Worm (Caenorhabditis elegans): ENCODE measurements around the gene C25F9.8.

C25F9.8 gene

DNA sequence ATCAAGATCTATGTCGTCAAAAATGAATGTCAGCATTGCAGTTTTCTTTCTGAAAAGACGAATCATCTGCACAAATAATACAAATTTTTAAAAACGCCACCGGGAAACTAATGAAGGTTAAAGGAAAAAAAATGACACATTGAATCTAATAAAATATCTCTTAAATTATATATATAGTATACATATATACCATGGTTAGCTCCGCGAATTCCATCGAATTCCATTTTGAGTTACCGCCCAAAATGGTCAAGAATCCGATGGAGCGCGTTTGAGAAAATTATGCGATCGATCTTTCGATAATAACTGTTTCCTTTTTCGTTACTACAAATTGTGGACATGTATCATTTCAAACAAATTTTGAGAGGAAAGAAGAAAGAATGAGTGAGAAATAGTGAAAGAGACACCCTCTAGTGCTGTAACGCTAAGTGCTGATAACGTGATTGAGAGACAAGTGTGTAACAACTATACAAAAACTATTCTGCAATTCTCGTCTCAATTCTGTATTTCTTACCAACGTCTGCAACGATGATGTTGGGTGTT lies 10.5 kb downstream of the C25F9.8 start, which contains the start of the genes C25F9.6 and C25F9.10:
Gene C25F9.6, minus strand, starts transcription at position 51 of the 540 bp plus-strand sequence.
Gene C25F9.10, plus strand, starts transcription at position 454 of the 540 bp plus-strand sequence.
- no peak for TF ChIP-seq T22C8.4 (GFP tag; IDR thresholded peaks at IDR 0.05)
- TF ChIP-seq ztf-23 (GFP tag; IDR thresholded peaks at IDR 0.05) = no peak
- TF ChIP-seq cog-1 (tag; optimal IDR thresholded peaks at IDR 0.05) = no peak
- TF ChIP-seq klf-2 (GFP tag; conservative IDR thresholded peaks at IDR 0.05) = no peak
- no peak for TF ChIP-seq tab-1 (GFP tag; IDR thresholded peaks at IDR 0.05)
- no peak for TF ChIP-seq ztf-29 (GFP tag; IDR thresholded peaks at IDR 0.05)
- no peak for TF ChIP-seq flt-1 (GFP tag; IDR thresholded peaks at IDR 0.05)
- no peak for TF ChIP-seq ref-1 (GFP tag; conservative IDR thresholded peaks at IDR 0.05)
- TF ChIP-seq med-1 (GFP tag; optimal IDR thresholded peaks at IDR 0.05; ENCODE audit: insufficient read depth) = no peak

DNA sequence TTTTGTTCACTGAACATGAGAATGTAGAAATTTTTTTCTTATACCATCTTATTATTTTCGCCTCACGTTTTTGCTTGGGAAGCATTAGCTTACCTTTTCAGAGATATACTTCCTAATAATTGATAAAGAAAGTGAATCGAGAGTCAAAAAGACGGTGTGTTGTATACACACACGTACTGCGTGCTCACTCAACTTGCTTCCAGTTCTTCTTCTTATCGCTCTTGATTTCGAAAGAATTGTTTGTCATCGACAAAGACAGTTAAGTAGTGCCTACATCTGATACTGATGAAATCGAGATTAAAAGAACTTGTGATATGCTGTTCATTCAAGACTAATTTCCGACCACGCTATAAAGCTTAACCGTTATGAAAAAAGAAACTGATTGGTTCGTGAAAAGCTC lies 15.8 kb downstream of the C25F9.8 start, which contains the start of gene C25F9.5:
Gene C25F9.5, minus strand, starts transcription at position 195 of the 400 bp plus-strand sequence.
- no peak for TF ChIP-seq flt-1 (GFP tag; IDR thresholded peaks at IDR 0.05)
- TF ChIP-seq cog-1 (tag; optimal IDR thresholded peaks at IDR 0.05) = no peak
- TF ChIP-seq T22C8.4 (GFP tag; IDR thresholded peaks at IDR 0.05) = no peak
- TF ChIP-seq klf-2 (GFP tag; conservative IDR thresholded peaks at IDR 0.05) = no peak
- no peak for TF ChIP-seq med-1 (GFP tag; optimal IDR thresholded peaks at IDR 0.05; ENCODE audit: insufficient read depth)
- no peak for TF ChIP-seq ztf-23 (GFP tag; IDR thresholded peaks at IDR 0.05)
- no peak for TF ChIP-seq ref-1 (GFP tag; conservative IDR thresholded peaks at IDR 0.05)
- no peak for TF ChIP-seq ztf-29 (GFP tag; IDR thresholded peaks at IDR 0.05)
- TF ChIP-seq tab-1 (GFP tag; IDR thresholded peaks at IDR 0.05) = no peak

DNA sequence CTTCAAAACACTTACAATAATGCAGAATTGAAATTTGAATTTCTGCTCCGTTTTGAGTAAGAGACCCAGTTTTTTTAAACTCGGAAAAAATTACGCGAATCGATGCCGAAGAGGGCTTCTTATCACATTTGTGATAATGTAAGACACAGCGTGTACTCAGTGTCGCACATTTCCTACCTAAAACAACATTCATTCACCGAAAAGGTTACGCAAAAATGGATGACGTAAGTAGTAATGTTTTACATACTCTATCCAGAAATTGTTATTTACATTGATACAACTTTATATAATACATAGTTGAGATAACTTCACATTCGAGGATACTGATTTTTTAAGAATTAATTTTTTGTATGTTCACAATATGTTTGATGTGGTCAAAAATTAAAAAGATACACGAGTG lies 21.6 kb downstream of the C25F9.8 start, which contains the start of the genes C25F9.4 and C25F9.9:
Gene C25F9.4, minus strand, starts transcription at position 101 of the 400 bp plus-strand sequence.
Gene C25F9.9, plus strand, starts transcription at position 137 of the 400 bp plus-strand sequence.
- TF ChIP-seq ztf-29 (GFP tag; IDR thresholded peaks at IDR 0.05) = no peak
- no peak for TF ChIP-seq T22C8.4 (GFP tag; IDR thresholded peaks at IDR 0.05)

DNA sequence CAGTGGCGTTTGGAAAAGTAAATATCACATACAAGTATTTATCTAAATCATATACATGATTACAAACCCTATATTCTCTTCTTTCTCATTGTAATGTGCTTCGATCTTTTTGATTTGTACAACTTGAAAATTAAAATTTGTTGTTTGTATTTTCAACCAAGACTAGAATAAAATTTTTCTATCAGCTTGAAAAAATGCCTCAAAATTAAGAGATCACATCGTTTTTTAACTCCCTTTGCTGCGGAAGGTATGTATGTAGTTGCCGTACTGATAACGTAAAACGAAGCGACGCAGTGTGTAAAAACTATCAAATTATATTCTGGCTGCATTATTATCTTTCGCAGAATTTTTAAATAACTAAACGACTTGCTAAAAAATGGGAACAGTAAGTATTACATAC lies 23.0 kb downstream of the C25F9.8 start, which contains the start of gene C25F9.15:
Gene C25F9.15, plus strand, starts transcription at position 301 of the 400 bp plus-strand sequence.
- no peak for TF ChIP-seq med-1 (GFP tag; optimal IDR thresholded peaks at IDR 0.05; ENCODE audit: insufficient read depth)
- no peak for TF ChIP-seq ztf-23 (GFP tag; IDR thresholded peaks at IDR 0.05)
- TF ChIP-seq T22C8.4 (GFP tag; IDR thresholded peaks at IDR 0.05) = no peak
- TF ChIP-seq ztf-29 (GFP tag; IDR thresholded peaks at IDR 0.05) = no peak
- no peak for TF ChIP-seq tab-1 (GFP tag; IDR thresholded peaks at IDR 0.05)
- TF ChIP-seq klf-2 (GFP tag; conservative IDR thresholded peaks at IDR 0.05) = no peak
- no peak for TF ChIP-seq flt-1 (GFP tag; IDR thresholded peaks at IDR 0.05)

DNA sequence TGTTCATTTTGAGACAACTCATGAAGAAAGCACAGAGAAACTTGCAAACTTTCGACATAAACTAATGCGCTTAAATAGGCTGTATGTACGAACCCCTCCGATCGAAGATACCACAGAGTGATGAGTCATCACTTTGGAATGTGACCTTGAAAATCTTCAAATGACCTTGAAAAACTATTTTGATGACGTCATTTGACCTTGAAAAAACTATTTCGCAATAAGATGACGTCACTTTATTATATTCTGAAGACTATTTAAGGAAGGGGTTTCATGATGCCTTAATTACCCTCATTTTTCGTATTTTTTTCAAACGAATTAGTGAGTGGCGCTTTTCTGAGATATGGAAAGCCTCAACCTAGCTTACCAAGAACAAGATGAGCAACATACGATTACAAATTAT lies 26.3 kb downstream of the C25F9.8 start, which contains the start of gene C25F9.2:
Gene C25F9.2, plus strand, starts transcription at position 341 of the 400 bp plus-strand sequence.
- no peak for TF ChIP-seq med-1 (GFP tag; optimal IDR thresholded peaks at IDR 0.05; ENCODE audit: insufficient read depth)
- TF ChIP-seq cog-1 (tag; optimal IDR thresholded peaks at IDR 0.05) = no peak
- TF ChIP-seq klf-2 (GFP tag; conservative IDR thresholded peaks at IDR 0.05) = no peak
- no peak for TF ChIP-seq T22C8.4 (GFP tag; IDR thresholded peaks at IDR 0.05)
- TF ChIP-seq flt-1 (GFP tag; IDR thresholded peaks at IDR 0.05) = no peak
- no peak for TF ChIP-seq ztf-29 (GFP tag; IDR thresholded peaks at IDR 0.05)

DNA sequence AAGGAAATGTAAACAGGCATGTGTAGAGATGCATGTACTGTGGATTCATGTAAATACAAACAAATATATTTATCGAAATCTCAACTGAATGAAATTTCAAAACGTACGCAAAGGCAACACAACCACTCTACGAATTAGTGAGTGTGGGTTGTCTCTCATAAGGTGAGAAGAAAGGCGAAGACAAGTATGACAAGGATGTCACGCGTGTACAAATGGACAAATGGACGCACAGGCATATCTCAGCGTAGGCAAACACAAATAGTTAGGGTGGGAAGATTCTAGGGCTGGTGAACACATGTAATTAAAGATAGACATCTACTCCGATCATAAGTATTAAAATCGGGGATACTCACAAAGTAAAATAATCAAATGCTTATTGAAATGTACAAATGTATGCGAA lies 33.2 kb downstream of the C25F9.8 start:
- TF ChIP-seq klf-2 (GFP tag; conservative IDR thresholded peaks at IDR 0.05) (no peak), cog-1 (tag; optimal IDR thresholded peaks at IDR 0.05) (no peak), med-1 (GFP tag; optimal IDR thresholded peaks at IDR 0.05; ENCODE audit: insufficient read depth) (no peak), flt-1 (GFP tag; IDR thresholded peaks at IDR 0.05) (no peak), tab-1 (GFP tag; IDR thresholded peaks at IDR 0.05) (no peak), T22C8.4 (GFP tag; IDR thresholded peaks at IDR 0.05) (no peak), ztf-29 (GFP tag; IDR thresholded peaks at IDR 0.05) (no peak), ztf-23 (GFP tag; IDR thresholded peaks at IDR 0.05) (no peak), ref-1 (GFP tag; conservative IDR thresholded peaks at IDR 0.05) (no peak)

DNA sequence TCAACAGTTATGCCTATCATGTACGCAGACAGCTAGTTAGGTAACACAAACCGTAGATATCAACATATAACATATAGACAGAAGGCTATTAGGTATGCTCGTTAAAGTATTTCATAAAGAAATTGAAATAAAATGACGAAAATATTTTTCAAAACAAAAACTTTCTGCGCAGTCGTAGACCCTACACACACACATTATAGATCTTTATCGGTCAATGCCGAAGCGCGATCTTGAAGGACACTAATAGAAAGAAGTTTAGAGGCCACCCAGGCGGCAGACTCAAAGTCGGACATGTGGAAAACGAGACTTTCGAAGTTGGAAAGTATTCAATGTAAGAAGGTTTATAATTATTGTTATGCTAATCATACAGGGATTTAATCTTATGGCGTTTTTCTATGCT lies 34.1 kb downstream of the C25F9.8 start:
- TF ChIP-seq ztf-23 (GFP tag; IDR thresholded peaks at IDR 0.05) (no peak), klf-2 (GFP tag; conservative IDR thresholded peaks at IDR 0.05) (no peak), tab-1 (GFP tag; IDR thresholded peaks at IDR 0.05) (no peak), med-1 (GFP tag; optimal IDR thresholded peaks at IDR 0.05; ENCODE audit: insufficient read depth) (no peak), T22C8.4 (GFP tag; IDR thresholded peaks at IDR 0.05) (no peak), ztf-29 (GFP tag; IDR thresholded peaks at IDR 0.05) (no peak), ref-1 (GFP tag; conservative IDR thresholded peaks at IDR 0.05) (no peak), flt-1 (GFP tag; IDR thresholded peaks at IDR 0.05) (no peak), cog-1 (tag; optimal IDR thresholded peaks at IDR 0.05) (no peak)

DNA sequence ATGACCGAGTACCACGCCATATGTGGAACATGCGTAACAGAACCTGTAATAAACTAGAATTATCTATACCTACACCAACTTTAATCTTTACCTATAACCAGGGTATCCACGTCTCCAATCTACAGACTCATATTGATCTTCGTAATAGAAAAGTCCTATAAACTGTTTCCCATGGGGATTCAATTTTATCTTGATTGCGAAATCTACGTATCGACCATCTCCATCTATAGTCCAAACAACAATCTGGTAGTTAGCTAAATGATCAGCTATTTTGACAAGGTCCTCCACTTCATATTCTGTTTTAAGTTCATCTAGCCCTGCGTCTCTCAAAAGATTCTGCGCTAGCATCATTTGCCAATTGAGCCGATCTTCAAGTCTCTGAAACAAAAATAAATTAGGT lies 34.8 kb downstream of the C25F9.8 start:
- no peak for TF ChIP-seq flt-1 (GFP tag; IDR thresholded peaks at IDR 0.05)
- no peak for TF ChIP-seq ref-1 (GFP tag; conservative IDR thresholded peaks at IDR 0.05)
- no peak for TF ChIP-seq klf-2 (GFP tag; conservative IDR thresholded peaks at IDR 0.05)
- TF ChIP-seq tab-1 (GFP tag; IDR thresholded peaks at IDR 0.05) = no peak
- TF ChIP-seq ztf-23 (GFP tag; IDR thresholded peaks at IDR 0.05) = no peak
- TF ChIP-seq ztf-29 (GFP tag; IDR thresholded peaks at IDR 0.05) = no peak
- TF ChIP-seq med-1 (GFP tag; optimal IDR thresholded peaks at IDR 0.05; ENCODE audit: insufficient read depth) = no peak
- TF ChIP-seq cog-1 (tag; optimal IDR thresholded peaks at IDR 0.05) = no peak
- TF ChIP-seq T22C8.4 (GFP tag; IDR thresholded peaks at IDR 0.05) = no peak

DNA sequence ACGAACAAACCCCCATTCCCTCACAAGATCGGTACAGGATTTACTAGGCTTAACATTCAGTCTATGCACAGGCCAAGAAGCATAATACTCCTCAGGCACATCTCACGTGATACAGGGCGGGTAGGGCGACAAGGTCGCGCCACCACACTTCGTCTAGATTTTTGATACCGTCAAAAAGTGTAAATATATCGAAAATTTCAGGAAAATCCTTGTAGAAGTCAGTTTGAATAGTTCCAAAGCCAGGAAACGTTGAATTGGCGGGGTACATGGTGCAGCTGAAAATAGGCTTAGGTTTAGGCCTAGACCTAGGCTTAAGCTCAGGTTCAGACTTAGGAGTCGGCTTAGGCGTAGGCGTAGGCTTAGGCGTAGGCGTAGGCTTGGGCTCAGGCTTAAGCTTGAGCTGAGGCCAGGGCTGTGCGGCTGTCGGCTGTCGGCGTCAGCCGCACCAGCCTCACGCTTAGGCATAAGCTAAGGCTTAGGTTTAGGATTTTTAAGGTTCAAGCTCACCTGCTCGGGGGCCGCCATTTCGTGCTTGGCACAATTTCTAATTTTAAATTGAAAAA lies 35.6 kb downstream of the C25F9.8 start:
- TF ChIP-seq klf-2 (GFP tag; conservative IDR thresholded peaks at IDR 0.05) (no peak), ztf-23 (GFP tag; IDR thresholded peaks at IDR 0.05) (no peak), flt-1 (GFP tag; IDR thresholded peaks at IDR 0.05) (no peak; the same call in 1 of the 2 replicates), med-1 (GFP tag; optimal IDR thresholded peaks at IDR 0.05; ENCODE audit: insufficient read depth) (no peak), ztf-29 (GFP tag; IDR thresholded peaks at IDR 0.05) (peak; percentile 53; the same call in 1 of the 2 replicates), T22C8.4 (GFP tag; IDR thresholded peaks at IDR 0.05) (no peak), ref-1 (GFP tag; conservative IDR thresholded peaks at IDR 0.05) (no peak), tab-1 (GFP tag; IDR thresholded peaks at IDR 0.05) (peak; percentile 70; the same call in 1 of the 2 replicates), cog-1 (tag; optimal IDR thresholded peaks at IDR 0.05) (no peak)

All from whole organism, midembryonic.